Worm (Caenorhabditis elegans) whole organism, L2 larva: Measurements from ENCODE around the gene sam-10.

Source experiments
- C34F6.9 ChIP-seq: fragments of 150-350 bp; optimal IDR thresholded peaks from 2 replicates; lab custom pipeline; 2014; ENCODE audit warnings: missing biosample characterization, missing genetic modification characterization
- F13H6.1 ChIP-seq: sonication (generic microtip); optimal IDR thresholded peaks from 2 replicates; lab custom pipeline; 2016; ENCODE audit warnings: missing genetic modification characterization, missing compliant biosample characterization
- R02D3.7 ChIP-seq: fragments of 150-350 bp; optimal IDR thresholded peaks from 2 replicates; lab custom pipeline; 2014; ENCODE audit warnings: missing biosample characterization, missing genetic modification characterization
- ZK546.5 ChIP-seq: sonication (generic microtip); optimal IDR thresholded peaks from 2 replicates; lab custom pipeline; 2017; ENCODE audit warnings: missing biosample characterization, missing genetic modification characterization
- alr-1 ChIP-seq: fragments of 150-350 bp; optimal IDR thresholded peaks from 2 replicates; lab custom pipeline; 2014; ENCODE audit warnings: missing biosample characterization, missing genetic modification characterization
- aly-2 ChIP-seq: fragments of 150-350 bp; optimal IDR thresholded peaks from 2 replicates; lab custom pipeline; 2014; ENCODE audit warnings: missing biosample characterization, missing genetic modification characterization
- blmp-1 ChIP-seq: sonication (generic microtip); optimal IDR thresholded peaks from 2 replicates; lab custom pipeline; 2017; ENCODE audit warnings: missing genetic modification characterization, mild to moderate bottlenecking, missing compliant biosample characterization, antibody characterized with exemption, moderate library complexity; ENCODE audit not compliant: insufficient read depth
- ceh-16 ChIP-seq: fragments of 150-350 bp; optimal IDR thresholded peaks from 2 replicates; lab custom pipeline; 2014; ENCODE audit warnings: missing biosample characterization, missing genetic modification characterization
- ceh-82 ChIP-seq: fragments of 150-350 bp; optimal IDR thresholded peaks from 2 replicates; lab custom pipeline; 2014; ENCODE audit warnings: missing biosample characterization, missing genetic modification characterization
- crh-2 ChIP-seq: sonication (generic microtip); optimal IDR thresholded peaks from 2 replicates; lab custom pipeline; 2017; ENCODE audit warnings: missing biosample characterization, missing genetic modification characterization
- elt-1 ChIP-seq: fragments of 150-350 bp; optimal IDR thresholded peaks from 2 replicates; lab custom pipeline; 2014; ENCODE audit warnings: missing biosample characterization, missing genetic modification characterization
- fos-1 ChIP-seq: fragments of 150-350 bp; optimal IDR thresholded peaks from 2 replicates; lab custom pipeline; 2014; ENCODE audit warnings: missing biosample characterization, missing genetic modification characterization
- gmeb-1 ChIP-seq: fragments of 150-350 bp; optimal IDR thresholded peaks from 2 replicates; lab custom pipeline; 2014; ENCODE audit warnings: missing biosample characterization, missing genetic modification characterization
- lin-11 ChIP-seq: fragments of 150-350 bp; sonication (generic microtip); optimal IDR thresholded peaks from 2 replicates; lab custom pipeline; 2014; ENCODE audit warnings: missing biosample characterization, missing genetic modification characterization, inconsistent platforms, mixed read lengths
- lin-13 ChIP-seq: fragments of 150-350 bp; optimal IDR thresholded peaks from 2 replicates; lab custom pipeline; 2014; ENCODE audit warnings: missing biosample characterization, missing genetic modification reagents, missing genetic modification characterization
- lsy-2 ChIP-seq, 2 experiments: fragments of 150-350 bp in 1 of 2; sonication (generic microtip) in 1 of 2; optimal IDR thresholded peaks; 2 replicates each; lab custom pipeline; 2014 to 2017; ENCODE audit warnings: missing biosample characterization in 2 of 2, missing genetic modification characterization in 2 of 2
- mab-5 ChIP-seq: fragments of 150-350 bp; optimal IDR thresholded peaks from 2 replicates; lab custom pipeline; 2014; ENCODE audit warnings: missing biosample characterization, missing genetic modification characterization
- mdl-1 ChIP-seq, 2 experiments: fragments of 150-350 bp in 1 of 2; sonication (generic microtip) in 1 of 2; optimal IDR thresholded peaks; 2 replicates each; lab custom pipeline; 2017; ENCODE audit warnings: missing biosample characterization in 2 of 2, missing genetic modification characterization in 2 of 2
- nhr-10 ChIP-seq: sonication (generic microtip); optimal IDR thresholded peaks from 2 replicates; lab custom pipeline; 2017; ENCODE audit warnings: missing biosample characterization, missing genetic modification characterization
- nhr-12 ChIP-seq: fragments of 150-350 bp; optimal IDR thresholded peaks from 2 replicates; lab custom pipeline; 2014; ENCODE audit warnings: missing biosample characterization, missing genetic modification characterization
- nhr-129 ChIP-seq: fragments of 150-350 bp; optimal IDR thresholded peaks from 2 replicates; lab custom pipeline; 2014; ENCODE audit warnings: missing biosample characterization, missing genetic modification characterization
- nhr-21 ChIP-seq: fragments of 150-350 bp; optimal IDR thresholded peaks from 2 replicates; lab custom pipeline; 2014; ENCODE audit warnings: missing biosample characterization, missing genetic modification characterization
- nhr-25 ChIP-seq: fragments of 150-350 bp; sonication (generic microtip); optimal IDR thresholded peaks from 3 replicates; lab custom pipeline; 2014; ENCODE audit warnings: missing biosample characterization, missing genetic modification characterization
- nhr-6 ChIP-seq: fragments of 150-350 bp; optimal IDR thresholded peaks from 2 replicates; lab custom pipeline; 2014; ENCODE audit warnings: missing biosample characterization, missing genetic modification characterization
- peb-1 ChIP-seq: fragments of 150-350 bp; optimal IDR thresholded peaks from 2 replicates; lab custom pipeline; 2014; ENCODE audit warnings: missing biosample characterization, missing genetic modification characterization
- skn-1 ChIP-seq: sonication (generic microtip); optimal IDR thresholded peaks from 2 replicates; lab custom pipeline; 2017; ENCODE audit warnings: missing biosample characterization, missing genetic modification characterization
- sma-3 ChIP-seq: sonication (generic microtip); optimal IDR thresholded peaks from 2 replicates; lab custom pipeline; 2016; ENCODE audit warnings: missing genetic modification reagents, missing genetic modification characterization, missing compliant biosample characterization
- sma-9 ChIP-seq, 2 experiments: fragments of 150-350 bp in 1 of 2; sonication (generic microtip) in 1 of 2; optimal IDR thresholded peaks; 2 replicates each; lab custom pipeline; 2014 to 2016; ENCODE audit warnings: missing genetic modification characterization in 2 of 2, mild to moderate bottlenecking in 1 of 2, missing biosample characterization in 1 of 2, missing compliant biosample characterization in 1 of 2, missing genetic modification reagents in 1 of 2, moderate library complexity in 1 of 2
- unc-55 ChIP-seq: fragments of 150-350 bp; sonication (generic microtip); optimal IDR thresholded peaks from 3 replicates; lab custom pipeline; 2014; ENCODE audit warnings: missing biosample characterization, missing genetic modification reagents, missing genetic modification characterization
- unc-62 ChIP-seq: fragments of 150-350 bp; optimal IDR thresholded peaks from 2 replicates; lab custom pipeline; 2014; ENCODE audit warnings: missing biosample characterization, missing genetic modification reagents, missing genetic modification characterization
- ztf-11 ChIP-seq: sonication (generic microtip); optimal IDR thresholded peaks from 2 replicates; lab custom pipeline; 2017; ENCODE audit warnings: missing biosample characterization, missing genetic modification characterization

sam-10 gene

DNA sequence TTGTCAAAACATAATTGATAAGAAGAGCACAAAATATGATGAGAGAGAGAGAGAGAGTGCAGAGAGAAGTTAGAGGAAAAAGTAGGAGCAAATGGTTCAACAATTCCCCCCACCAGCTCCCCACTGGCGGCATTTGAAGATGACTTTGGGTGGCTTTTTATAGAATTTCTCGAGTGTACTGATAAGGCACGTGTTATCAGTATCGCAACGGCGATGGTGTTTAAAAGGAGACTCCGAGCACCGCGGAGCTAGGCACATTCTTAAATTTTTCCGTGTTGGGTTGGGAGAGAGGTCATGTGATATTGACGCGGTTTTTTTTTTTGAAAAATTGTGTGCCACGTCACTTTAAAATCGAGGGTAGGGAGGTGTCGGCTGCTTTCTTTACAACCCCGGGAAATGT lies 31.8 kb downstream of the sam-10 start:
- TF ChIP-seq nhr-129 (tag; lab: Kevin White, UChicago) = peak; percentile 18
- peak in 1 of 2 experiments; percentile 58 for TF ChIP-seq mdl-1 (tag; optimal IDR thresholded peaks at IDR 0.05; lab: Kevin White, UChicago)
- peak; percentile 36 for TF ChIP-seq sma-3 (GFP tag; lab: Kevin White, UChicago)
- peak; percentile 27 for TF ChIP-seq F13H6.1 (tag; lab: Kevin White, UChicago)
- peak; percentile 55 for TF ChIP-seq gmeb-1 (tag; lab: Kevin White, UChicago)
- peak; percentile 28 for TF ChIP-seq lin-13 (GFP tag; lab: Kevin White, UChicago)
- TF ChIP-seq sma-9 (GFP tag; optimal IDR thresholded peaks at IDR 0.05; lab: Kevin White, UChicago) = peak; percentile 77
- TF ChIP-seq sma-9 (tag; optimal IDR thresholded peaks at IDR 0.05; lab: Kevin White, UChicago) = no peak
- no peak for TF ChIP-seq unc-62
- peak; percentile 58 for TF ChIP-seq fos-1 (tag; lab: Kevin White, UChicago)
- peak; percentile 25 for TF ChIP-seq skn-1 (tag; lab: Kevin White, UChicago)
- TF ChIP-seq peb-1 (tag; lab: Kevin White, UChicago) = no peak
- TF ChIP-seq crh-2 (tag; lab: Kevin White, UChicago) = peak; percentile 82
- no peak for TF ChIP-seq ceh-82 (tag; lab: Kevin White, UChicago)
- no peak for TF ChIP-seq lsy-2 (tag; optimal IDR thresholded peaks at IDR 0.05; lab: Kevin White, UChicago)
- no peak for TF ChIP-seq mab-5 (tag; lab: Kevin White, UChicago)

DNA sequence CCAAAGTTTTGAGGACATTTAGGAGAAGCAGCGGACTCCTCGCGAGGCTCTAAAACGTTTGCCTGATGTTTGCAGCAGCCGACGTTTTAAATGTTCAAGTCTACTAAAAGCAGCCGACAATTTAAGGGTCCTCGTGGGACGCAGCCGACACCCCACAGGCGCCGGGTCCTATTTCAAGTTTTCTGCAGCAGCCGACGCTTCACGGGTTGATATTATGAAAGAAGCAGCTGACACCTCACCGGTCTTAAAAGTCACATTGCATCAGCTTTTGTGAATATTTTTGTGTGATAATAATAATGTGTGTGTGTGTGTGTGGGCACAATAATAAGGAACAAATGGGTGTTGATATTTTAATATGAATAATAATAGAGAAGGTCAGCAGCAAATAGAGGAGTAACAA lies 32.4 kb downstream of the sam-10 start:
- TF ChIP-seq alr-1 (tag; lab: Kevin White, UChicago) (no peak), fos-1 (tag; lab: Kevin White, UChicago) (no peak), R02D3.7 (no peak)
- TF ChIP-seq, all 48 proteins: peak for 0

DNA sequence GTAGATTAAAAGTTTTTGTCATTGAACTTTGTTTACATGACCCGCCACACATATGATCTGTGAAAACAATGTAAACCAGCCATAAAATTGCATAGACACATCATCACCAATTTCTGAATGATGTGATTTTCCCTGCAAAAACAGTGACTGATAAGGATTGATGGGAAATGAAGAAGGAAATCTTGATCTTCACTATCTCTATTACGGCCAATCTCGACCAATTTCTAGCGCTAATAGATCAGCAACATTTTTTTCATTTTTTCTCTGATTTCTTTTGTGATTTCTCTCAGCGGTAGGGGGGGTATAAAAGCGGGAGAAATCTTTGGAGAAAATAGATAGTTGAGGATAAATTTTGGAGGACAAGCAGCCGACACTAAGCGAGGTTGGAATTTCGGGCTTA lies 33.0 kb downstream of the sam-10 start:
- TF ChIP-seq nhr-21 (tag; lab: Kevin White, UChicago) = peak; percentile 7
- no peak for TF ChIP-seq F13H6.1 (tag; lab: Kevin White, UChicago)

DNA sequence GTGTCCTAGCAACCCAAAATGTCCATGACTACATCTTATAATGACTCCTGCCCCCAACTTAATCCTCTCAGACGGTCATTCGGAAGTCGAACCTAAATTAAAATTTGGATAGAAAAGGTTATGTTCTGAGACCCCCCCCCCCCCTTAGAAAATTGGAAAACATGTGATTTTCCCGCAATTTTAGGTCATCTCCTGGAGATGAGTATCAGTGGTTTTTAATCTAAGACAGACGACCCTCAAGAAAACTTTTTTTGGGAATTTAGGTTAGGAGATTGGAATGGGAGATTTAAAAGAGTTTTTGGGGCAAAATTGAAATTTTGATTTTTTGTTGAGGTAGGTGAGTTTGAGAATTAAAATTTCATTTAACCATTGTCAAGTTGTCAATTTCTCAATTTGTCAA lies 36.8 kb downstream of the sam-10 start:
- TF ChIP-seq sma-9 (GFP tag; optimal IDR thresholded peaks at IDR 0.05; lab: Kevin White, UChicago) = peak; percentile 41
- no peak for TF ChIP-seq sma-9 (tag; optimal IDR thresholded peaks at IDR 0.05; lab: Kevin White, UChicago)
- peak; percentile 68 for TF ChIP-seq elt-1 (tag; lab: Kevin White, UChicago)
- no peak for TF ChIP-seq nhr-25
- peak; percentile 30 for TF ChIP-seq ceh-16
- no peak for TF ChIP-seq ceh-82 (tag; lab: Kevin White, UChicago)

DNA sequence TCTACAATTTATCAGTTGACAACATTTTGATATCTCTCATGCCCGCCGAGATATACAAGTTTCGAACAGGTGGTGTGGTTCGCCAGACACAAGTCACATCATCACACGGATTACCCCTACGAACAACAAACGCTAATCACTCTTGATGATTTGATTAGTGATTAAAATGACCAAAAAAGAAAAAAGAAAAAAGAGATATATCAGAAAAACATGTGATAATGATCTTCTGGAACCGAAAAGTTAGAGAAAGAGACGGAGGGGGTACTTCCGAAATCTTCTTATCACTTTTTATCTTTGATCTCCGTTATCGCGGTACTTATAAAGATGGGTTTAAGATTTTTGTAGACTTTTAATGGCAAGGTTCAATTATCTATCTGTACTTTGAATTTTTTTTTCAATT lies 37.4 kb downstream of the sam-10 start:
- TF ChIP-seq nhr-21 (tag; lab: Kevin White, UChicago) (peak; percentile 78), ztf-11 (tag; lab: Kevin White, UChicago) (no peak), fos-1 (tag; lab: Kevin White, UChicago) (peak; percentile 4), sma-9 (GFP tag; optimal IDR thresholded peaks at IDR 0.05; lab: Kevin White, UChicago) (peak; percentile 90), sma-9 (tag; optimal IDR thresholded peaks at IDR 0.05; lab: Kevin White, UChicago) (no peak), nhr-10 (tag; lab: Kevin White, UChicago) (no peak), unc-55 (GFP tag; lab: Kevin White, UChicago) (no peak), unc-62 (no peak), C34F6.9 (tag; lab: Kevin White, UChicago) (peak; percentile 20), nhr-12 (tag; lab: Kevin White, UChicago) (no peak), lsy-2 (tag; optimal IDR thresholded peaks at IDR 0.05; lab: Kevin White, UChicago) (peak in 1 of 2 experiments; percentile 40), sma-3 (GFP tag; lab: Kevin White, UChicago) (peak; percentile 62), aly-2 (tag; lab: Kevin White, UChicago) (no peak), ZK546.5 (tag; lab: Kevin White, UChicago) (no peak), elt-1 (tag; lab: Kevin White, UChicago) (peak; percentile 21), nhr-6 (tag; lab: Kevin White, UChicago) (no peak), blmp-1 (peak; percentile 37), lin-11 (tag; lab: Kevin White, UChicago) (no peak)
- TF ChIP-seq, all 48 proteins: peak for 8
